Worm (Caenorhabditis elegans) whole organism, L4 larva: ENCODE results near the gene F13H10.5.

Experiments used
- T20F7.1 ChIP-seq: fragments of 200-800 bp; sonication (Bioruptor generic); optimal IDR thresholded peaks from 2 replicates; lab custom pipeline; 2018; ENCODE audit warnings: mild to moderate bottlenecking, missing genetic modification characterization, missing compliant biosample characterization
- Y105C5A.15 ChIP-seq: fragments of 200-800 bp; sonication (Bioruptor generic); IDR thresholded peaks from 2 replicates; pipeline ENCODE4 v1.3.6; 2022; ENCODE audit warnings: missing genetic modification characterization, missing compliant biosample characterization
- ZK546.5 ChIP-seq, 2 experiments: sonication (generic microtip); optimal IDR thresholded peaks; 2 replicates each; lab custom pipeline; 2017; ENCODE audit warnings: missing biosample characterization in 2 of 2, missing genetic modification characterization in 2 of 2
- ama-1 ChIP-seq: fragments of 150-350 bp; optimal IDR thresholded peaks from 2 replicates; lab custom pipeline; 2014; ENCODE audit warnings: inconsistent platforms, mixed read lengths
- attf-4 ChIP-seq: sonication (generic microtip); optimal IDR thresholded peaks from 3 replicates; lab custom pipeline; 2017; ENCODE audit warnings: missing biosample characterization, missing genetic modification characterization
- ceh-82 ChIP-seq: sonication (generic microtip); optimal IDR thresholded peaks from 2 replicates; lab custom pipeline; 2017; ENCODE audit warnings: missing biosample characterization, missing genetic modification characterization
- lir-3 ChIP-seq: sonication (generic microtip); optimal IDR thresholded peaks from 2 replicates; lab custom pipeline; 2016; ENCODE audit warnings: mild to moderate bottlenecking, missing genetic modification characterization, missing compliant biosample characterization
- nhr-48 ChIP-seq: sonication (generic microtip); optimal IDR thresholded peaks from 2 replicates; lab custom pipeline; 2016; ENCODE audit warnings: mild to moderate bottlenecking, missing genetic modification characterization, missing compliant biosample characterization
- nhr-76 ChIP-seq: fragments of 150-350 bp; optimal IDR thresholded peaks from 2 replicates; lab custom pipeline; 2014; ENCODE audit warnings: missing biosample characterization, missing genetic modification characterization
- pha-4 ChIP-seq, 2 experiments: fragments of 150-350 bp in 1 of 2; fragments of 200-800 bp in 1 of 2; sonication (Bioruptor generic) in 1 of 2; IDR thresholded peaks in 1 of 2; optimal IDR thresholded peaks in 1 of 2; 2 replicates each; pipeline versions ENCODE4 v1.3.6 to Lab custom; 2014 to 2022; ENCODE audit warnings: missing genetic modification characterization in 2 of 2, missing genetic modification reagents in 2 of 2, missing biosample characterization in 1 of 2, missing compliant biosample characterization in 1 of 2
- pqm-1 ChIP-seq: sonication (generic microtip); optimal IDR thresholded peaks from 2 replicates; lab custom pipeline; 2017; ENCODE audit warnings: missing biosample characterization, missing genetic modification characterization
- snpc-4 ChIP-seq: fragments of 150-350 bp; optimal IDR thresholded peaks from 2 replicates; lab custom pipeline; 2014; ENCODE audit warnings: missing biosample characterization, missing genetic modification characterization

- TF ChIP-seq nhr-48 (no peak), pqm-1 (tag; lab: Kevin White, UChicago) (no peak), ceh-82 (tag; lab: Kevin White, UChicago) (no peak), snpc-4 (tag; lab: Kevin White, UChicago) (no peak), nhr-76 (tag; lab: Kevin White, UChicago) (no peak), ama-1 (lab: Kevin White, UChicago) (no peak), T20F7.1 (GFP tag; lab: Kevin White, UChicago) (no peak), Y105C5A.15 (GFP tag; lab: Robert Waterston, UW) (no peak), ZK546.5 (tag; optimal IDR thresholded peaks at IDR 0.05; lab: Kevin White, UChicago) (no peak), pha-4 (GFP tag; IDR thresholded peaks at IDR 0.05; lab: Robert Waterston, UW) (no peak), pha-4 (tag; optimal IDR thresholded peaks at IDR 0.05; lab: Kevin White, UChicago) (no peak), lir-3 (tag; lab: Kevin White, UChicago) (no peak), attf-4 (tag; lab: Kevin White, UChicago) (no peak)
These were observed 47.6 kb downstream of the F13H10.5 start, which contains the start of gene kdin-1 for ce11 chrIV:11038618-11038664.
